Worm (Caenorhabditis elegans) whole organism, early embryonic: ENCODE measurements around the gene flp-14.

Experiments
- B0310.2 ChIP-seq: sonication (generic microtip); optimal IDR thresholded peaks from 2 replicates; lab custom pipeline; 2016; ENCODE audit warnings: mild to moderate bottlenecking, missing genetic modification characterization, missing compliant biosample characterization
- F13C5.2 ChIP-seq: sonication (generic microtip); optimal IDR thresholded peaks from 2 replicates; lab custom pipeline; 2017; ENCODE audit warnings: mild to moderate bottlenecking, missing genetic modification characterization, inconsistent platforms, missing compliant biosample characterization
- aly-1 ChIP-seq: sonication (generic microtip); optimal IDR thresholded peaks from 2 replicates; lab custom pipeline; 2016; ENCODE audit warnings: missing genetic modification characterization, missing compliant biosample characterization
- ama-1 ChIP-seq: fragments of 150-350 bp; optimal IDR thresholded peaks from 2 replicates; lab custom pipeline; 2014
- ceh-36 ChIP-seq: sonication (generic microtip); optimal IDR thresholded peaks from 2 replicates; lab custom pipeline; 2016; ENCODE audit warnings: missing genetic modification characterization, inconsistent platforms, missing compliant biosample characterization
- ets-7 ChIP-seq: sonication (generic microtip); optimal IDR thresholded peaks from 2 replicates; lab custom pipeline; 2016; ENCODE audit warnings: missing genotype, missing genetic modification characterization, missing compliant biosample characterization
- hmg-4 ChIP-seq: fragments of 200-800 bp; sonication (Bioruptor generic); optimal IDR thresholded peaks from 2 replicates; lab custom pipeline; 2018; ENCODE audit warnings: mild to moderate bottlenecking, missing genetic modification characterization, missing compliant biosample characterization
- scrt-1 ChIP-seq: fragments of 200-800 bp; sonication (Bioruptor generic); IDR thresholded peaks from 2 replicates; pipeline ENCODE4 v1.3.6; 2022; ENCODE audit warnings: missing genetic modification characterization, missing compliant biosample characterization
- tbx-11 ChIP-seq: fragments of 200-800 bp; sonication (Bioruptor generic); IDR thresholded peaks from 2 replicates; pipeline ENCODE4 v1.3.6; 2022; ENCODE audit warnings: missing genetic modification characterization, missing compliant biosample characterization

DNA sequence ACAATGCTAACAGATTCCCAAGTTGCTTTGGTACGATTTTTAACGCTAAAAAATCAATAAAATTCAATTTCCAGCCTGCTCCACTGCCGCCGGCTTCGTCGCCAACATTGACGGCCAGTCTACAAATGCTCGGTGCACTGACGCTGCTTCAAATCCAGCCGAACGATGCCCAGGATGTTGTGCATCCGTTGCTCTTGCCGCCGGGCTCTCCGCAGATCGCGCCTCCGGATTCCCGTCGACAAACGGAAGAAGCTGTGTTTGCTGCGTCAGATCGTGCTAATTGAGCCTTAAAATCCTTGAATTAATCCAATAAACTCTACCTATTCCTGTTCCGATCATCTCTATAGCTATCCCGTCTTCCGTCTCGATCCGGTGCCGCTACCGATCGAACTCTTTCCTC lies 20.8 kb downstream of the flp-14 start:
- no peak for TF ChIP-seq ets-7 (tag; lab: Kevin White, UChicago)
- no peak for TF ChIP-seq aly-1 (tag; lab: Kevin White, UChicago)
- no peak for TF ChIP-seq scrt-1 (GFP tag; lab: Robert Waterston, UW)
- no peak for TF ChIP-seq hmg-4 (GFP tag; lab: Kevin White, UChicago)
- no peak for TF ChIP-seq ceh-36 (tag; lab: Kevin White, UChicago)
- no peak for TF ChIP-seq tbx-11
- TF ChIP-seq B0310.2 (tag; lab: Kevin White, UChicago), result no peak
- TF ChIP-seq ama-1, result no peak
- TF ChIP-seq F13C5.2 (tag; lab: Kevin White, UChicago), result no peak
